Fruit fly (Drosophila melanogaster): ENCODE measurements around the gene CG31689.

The CG31689 gene

DNA sequence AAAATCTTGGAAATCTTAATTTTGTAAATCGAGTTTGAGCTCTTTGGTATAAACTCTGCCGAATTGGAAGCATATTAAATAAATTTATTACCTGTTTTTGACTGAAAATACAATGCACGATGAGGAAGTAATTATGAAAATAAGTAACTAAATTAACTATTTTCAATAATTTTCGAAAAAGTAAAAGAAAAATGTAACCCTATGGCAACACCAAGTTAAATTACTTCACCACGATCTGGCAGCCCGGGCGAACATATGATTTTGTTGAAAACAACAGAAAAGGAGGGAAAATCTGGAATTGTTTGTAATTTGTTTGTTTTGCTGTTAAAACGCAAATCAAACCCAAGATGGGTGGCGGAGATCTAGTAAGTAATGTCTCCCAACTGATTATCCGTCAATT is 19.4 kb downstream of the CG31689 start, which contains the start of the genes CG9961 and Cwc25 (continued):
- TF ChIP-seq stc (GFP tag; IDR thresholded peaks at IDR 0.05) (no peak), scrt (GFP tag; optimal IDR thresholded peaks at IDR 0.05) (no peak), pzg (GFP tag; optimal IDR thresholded peaks at IDR 0.05) (peak; percentile 44), eyg (GFP tag; optimal IDR thresholded peaks at IDR 0.05) (no peak), CG17829 (tag; optimal IDR thresholded peaks at IDR 0.05) (peak; percentile 9), nerfin-2 (GFP tag; IDR thresholded peaks at IDR 0.05; ENCODE audit: partially characterized antibody) (no peak), nerfin-1 (tag; optimal IDR thresholded peaks at IDR 0.05) (peak; percentile 29), CG17361 (GFP tag; IDR thresholded peaks at IDR 0.05) (0 out of 3 replicates have a peak, but pooled peaks have one; percentile 24), Dad (GFP tag; optimal IDR thresholded peaks at IDR 0.05) (no peak), crc (GFP tag; optimal IDR thresholded peaks at IDR 0.05) (no peak), CG15514 (GFP tag; optimal IDR thresholded peaks at IDR 0.05) (peak; percentile 25), dpn (GFP tag; optimal IDR thresholded peaks at IDR 0.05) (no peak), unc-4 (GFP tag; IDR thresholded peaks at IDR 0.05; ENCODE audit: partially characterized antibody) (no peak), bbx (GFP tag; IDR thresholded peaks at IDR 0.05; ENCODE audit: partially characterized antibody) (no peak), CG17612 (GFP tag; IDR thresholded peaks at IDR 0.05) (no peak), CG2712 (tag; optimal IDR thresholded peaks at IDR 0.05) (no peak), CG11504 (tag; optimal IDR thresholded peaks at IDR 0.05) (no peak), H15 (GFP tag; IDR thresholded peaks at IDR 0.05) (no peak), E2f1 (GFP tag; IDR thresholded peaks at IDR 0.05) (peak; percentile 24; the same call in 1 of the 2 replicates), bigmax (GFP tag; optimal IDR thresholded peaks at IDR 0.05) (no peak), CG6654 (GFP tag; optimal IDR thresholded peaks at IDR 0.05) (no peak), CG10979 (tag; optimal IDR thresholded peaks at IDR 0.05) (no peak), tll (GFP tag; optimal IDR thresholded peaks at IDR 0.05) (no peak), CoRest (tag; optimal IDR thresholded peaks at IDR 0.05) (no peak), CG3847 (GFP tag; IDR thresholded peaks at IDR 0.05) (0 out of 2 replicates have a peak, but pooled peaks have one; percentile 33), NC2β (GFP tag; optimal IDR thresholded peaks at IDR 0.05) (no peak), stwl (tag; optimal IDR thresholded peaks at IDR 0.05) (peak; percentile 34), CG2116 (GFP tag; optimal IDR thresholded peaks at IDR 0.05) (peak; percentile 12), repo (GFP tag; optimal IDR thresholded peaks at IDR 0.05) (no peak), bsh (GFP tag; optimal IDR thresholded peaks at IDR 0.05) (no peak), CG10267 (tag; optimal IDR thresholded peaks at IDR 0.05) (peak; percentile 31), crp (GFP tag; optimal IDR thresholded peaks at IDR 0.05) (peak; percentile 48 to 88), CG15696 (tag; optimal IDR thresholded peaks at IDR 0.05) (no peak), CG17186 (GFP tag; optimal IDR thresholded peaks at IDR 0.05) (no peak), CG9437 (GFP tag; optimal IDR thresholded peaks at IDR 0.05) (peak; percentile 81), CG4617 (GFP tag; optimal IDR thresholded peaks at IDR 0.05; ENCODE audit: borderline replicate concordance) (peak; percentile 26), CG12659 (GFP tag; optimal IDR thresholded peaks at IDR 0.05) (no peak), CG7839 (tag; optimal IDR thresholded peaks at IDR 0.05) (no peak), CG18262 (tag; optimal IDR thresholded peaks at IDR 0.05) (no peak), CG34376 (GFP tag; optimal IDR thresholded peaks at IDR 0.05) (no peak), schlank (tag; optimal IDR thresholded peaks at IDR 0.05) (no peak), CG3995 (GFP tag; optimal IDR thresholded peaks at IDR 0.05) (peak; percentile 14), unpg (GFP tag; optimal IDR thresholded peaks at IDR 0.05) (no peak), CG14667 (GFP tag; IDR thresholded peaks at IDR 0.05) (no peak), Rx (GFP tag; IDR thresholded peaks at IDR 0.05) (no peak), pan (optimal IDR thresholded peaks at IDR 0.05) (no peak), pan (GFP tag; optimal IDR thresholded peaks at IDR 0.05 in 1 of 2, IDR thresholded peaks at IDR 0.05 in 1 of 2) (no peak), CG8478 (optimal IDR thresholded peaks at IDR 0.05) (no peak), Dll (GFP tag; IDR thresholded peaks at IDR 0.05; ENCODE audit: partially characterized antibody) (0 out of 4 replicates have a peak, but pooled peaks have one; percentile 29), aop (GFP tag; IDR thresholded peaks at IDR 0.05) (no peak)

Data from whole organism, embryonic.